1 fruit fly cellular context compared by ENCODE assay signal in the genomic region with DNA sequence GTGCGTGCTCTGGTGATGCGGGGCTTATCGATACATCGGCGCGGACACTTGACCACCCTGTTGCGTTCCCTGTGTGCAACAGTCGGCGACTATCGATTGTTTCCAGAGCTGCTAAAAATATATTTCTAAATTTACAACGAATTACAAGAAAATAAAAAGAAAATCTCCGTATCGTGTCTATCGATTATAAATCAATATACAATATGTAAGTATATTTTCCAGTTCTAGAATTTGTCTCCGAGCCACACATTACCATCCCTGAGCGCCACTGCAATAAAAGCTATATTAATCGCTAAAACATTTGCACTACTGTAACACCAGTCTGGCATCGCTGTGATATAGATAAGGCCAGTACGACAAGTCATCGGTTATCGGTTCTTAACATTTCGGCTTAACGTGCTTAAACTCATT.
A peak's percentile ranks its signal among the peaks of the same experiment; 100 is the strongest.
TF ChIP-seq lines count a peak whose summit lies in the region.

Gene Kat60, minus strand, starts transcription at position 13 of the 411 bp plus-strand sequence.
Gene Mms19, plus strand, starts transcription at position 347 of the 411 bp plus-strand sequence.

TF ChIP-seq in whole organism, embryonic, 481 proteins besides CTCF, POLR2A, EP300 and RAD21 (continued from another document and continues in another):
- TF ChIP-seq Asciz (GFP tag; optimal IDR thresholded peaks at IDR 0.05; lab: Kevin White, UChicago) (no peak), CG11247 (GFP tag; IDR thresholded peaks at IDR 0.05; lab: Robert Waterston, UW) (peak; percentile 72), gce (GFP tag; IDR thresholded peaks at IDR 0.05; lab: Robert Waterston, UW) (no peak; the same call in 2 of the 3 replicates), zen2 (GFP tag; IDR thresholded peaks at IDR 0.05; lab: Robert Waterston, UW; ENCODE audit: partially characterized antibody) (peak; percentile 75; the same call in 1 of the 3 replicates), cas (GFP tag; IDR thresholded peaks at IDR 0.05; lab: Robert Waterston, UW) (peak; percentile 66), CG6683 (GFP tag; optimal IDR thresholded peaks at IDR 0.05; lab: Kevin White, UChicago) (no peak), H15 (GFP tag; IDR thresholded peaks at IDR 0.05; lab: Robert Waterston, UW) (peak; percentile 55; the same call in 1 of the 3 replicates), CG10321 (GFP tag; IDR thresholded peaks at IDR 0.05; lab: Robert Waterston, UW) (no peak), CG5245 (GFP tag; optimal IDR thresholded peaks at IDR 0.05; lab: Kevin White, UChicago) (peak; percentile 13), CG6254 (GFP tag; optimal IDR thresholded peaks at IDR 0.05; lab: Kevin White, UChicago) (peak; percentile 83), CG1024 (GFP tag; IDR thresholded peaks at IDR 0.05; lab: Robert Waterston, UW) (0 out of 2 replicates have a peak, but pooled peaks have one; percentile 3), danr (GFP tag; IDR thresholded peaks at IDR 0.05; lab: Robert Waterston, UW) (peak; percentile 55; the same call in 1 of the 2 replicates), caup (GFP tag; optimal IDR thresholded peaks at IDR 0.05; lab: Kevin White, UChicago; ENCODE audit: severe bottlenecking) (no peak), sob (GFP tag; IDR thresholded peaks at IDR 0.05; lab: Robert Waterston, UW) (peak; percentile 81), CG17802 (tag; optimal IDR thresholded peaks at IDR 0.05; lab: Kevin White, UChicago) (peak; percentile 45), zfh2 (GFP tag; optimal IDR thresholded peaks at IDR 0.05; lab: Kevin White, UChicago) (peak; percentile 87), CG31441 (GFP tag; IDR thresholded peaks at IDR 0.05; lab: Robert Waterston, UW) (no peak), pho (GFP tag; optimal IDR thresholded peaks at IDR 0.05; lab: Kevin White, UChicago) (peak; percentile 81), tio (GFP tag; optimal IDR thresholded peaks at IDR 0.05; lab: Kevin White, UChicago) (peak; percentile 31), wek (GFP tag; optimal IDR thresholded peaks at IDR 0.05; lab: Kevin White, UChicago) (no peak), Oaz (GFP tag; IDR thresholded peaks at IDR 0.05; lab: Robert Waterston, UW) (no peak), Dip2 (GFP tag; IDR thresholded peaks at IDR 0.05; lab: Robert Waterston, UW) (no peak), ci (GFP tag; IDR thresholded peaks at IDR 0.05; lab: Robert Waterston, UW) (peak; percentile 59; the same call in 2 of the 3 replicates), D (optimal IDR thresholded peaks at IDR 0.05; lab: Kevin White, UChicago) (no peak), D (GFP tag; optimal IDR thresholded peaks at IDR 0.05; lab: Kevin White, UChicago) (no peak), CG17361 (GFP tag; IDR thresholded peaks at IDR 0.05; lab: Robert Waterston, UW) (no peak; the same call in 1 of the 3 replicates), pita (GFP tag; optimal IDR thresholded peaks at IDR 0.05; lab: Kevin White, UChicago) (no peak), Antp (GFP tag; optimal IDR thresholded peaks at IDR 0.05; lab: Kevin White, UChicago) (peak; percentile 47), croc (GFP tag; conservative IDR thresholded peaks at IDR 0.05; lab: Robert Waterston, UW) (peak; percentile 27; the same call in 2 of the 3 replicates), Six4 (GFP tag; optimal IDR thresholded peaks at IDR 0.05; lab: Kevin White, UChicago) (no peak), pfk (GFP tag; optimal IDR thresholded peaks at IDR 0.05; lab: Kevin White, UChicago) (no peak), Aef1 (GFP tag; IDR thresholded peaks at IDR 0.05; lab: Robert Waterston, UW) (peak; percentile 70), CG6813 (GFP tag; optimal IDR thresholded peaks at IDR 0.05; lab: Kevin White, UChicago) (no peak), kni (GFP tag; optimal IDR thresholded peaks at IDR 0.05; lab: Kevin White, UChicago) (peak; percentile 33), CG8478 (optimal IDR thresholded peaks at IDR 0.05; lab: Kevin White, UChicago) (no peak), CG4617 (GFP tag; optimal IDR thresholded peaks at IDR 0.05; lab: Kevin White, UChicago; ENCODE audit: borderline replicate concordance) (peak; percentile 28), stc (GFP tag; IDR thresholded peaks at IDR 0.05; lab: Robert Waterston, UW) (no peak), Spps (tag; optimal IDR thresholded peaks at IDR 0.05; lab: Kevin White, UChicago) (no peak), aop (GFP tag; IDR thresholded peaks at IDR 0.05; lab: Robert Waterston, UW) (no peak), Poxn (GFP tag; IDR thresholded peaks at IDR 0.05; lab: Robert Waterston, UW) (no peak; the same call in 1 of the 2 replicates), CG15479 (GFP tag; optimal IDR thresholded peaks at IDR 0.05; lab: Kevin White, UChicago) (peak; percentile 54), ham (GFP tag; IDR thresholded peaks at IDR 0.05; lab: Robert Waterston, UW) (no peak), tx (GFP tag; optimal IDR thresholded peaks at IDR 0.05; lab: Kevin White, UChicago) (peak; percentile 60), grau (tag; optimal IDR thresholded peaks at IDR 0.05; lab: Kevin White, UChicago) (no peak), CG15601 (tag; optimal IDR thresholded peaks at IDR 0.05; lab: Kevin White, UChicago) (no peak), ind (GFP tag; optimal IDR thresholded peaks at IDR 0.05; lab: Kevin White, UChicago) (peak; percentile 73), CG2129 (GFP tag; IDR thresholded peaks at IDR 0.05; lab: Robert Waterston, UW; ENCODE audit: partially characterized antibody) (peak; percentile 88), cwo (GFP tag; optimal IDR thresholded peaks at IDR 0.05; lab: Kevin White, UChicago) (no peak), trem (tag; optimal IDR thresholded peaks at IDR 0.05; lab: Kevin White, UChicago) (peak; percentile 85), bbx (GFP tag; IDR thresholded peaks at IDR 0.05; lab: Robert Waterston, UW; ENCODE audit: partially characterized antibody) (peak; percentile 89), CHES-1-like (GFP tag; optimal IDR thresholded peaks at IDR 0.05; lab: Kevin White, UChicago) (peak; percentile 64), CG7357 (GFP tag; IDR thresholded peaks at IDR 0.05; lab: Robert Waterston, UW) (peak; percentile 53; the same call in 1 of the 3 replicates), kay (GFP tag; optimal IDR thresholded peaks at IDR 0.05; lab: Kevin White, UChicago) (peak; percentile 58), CG11504 (tag; optimal IDR thresholded peaks at IDR 0.05; lab: Kevin White, UChicago) (no peak), CG10462 (GFP tag; optimal IDR thresholded peaks at IDR 0.05; lab: Kevin White, UChicago) (no peak), CG2120 (GFP tag; optimal IDR thresholded peaks at IDR 0.05; lab: Kevin White, UChicago) (peak; percentile 88), nmo (GFP tag; optimal IDR thresholded peaks at IDR 0.05; lab: Kevin White, UChicago) (peak; percentile 88), CG17568 (GFP tag; optimal IDR thresholded peaks at IDR 0.05; lab: Kevin White, UChicago) (no peak), CG2202 (tag; optimal IDR thresholded peaks at IDR 0.05; lab: Kevin White, UChicago) (no peak), MESR4 (GFP tag; optimal IDR thresholded peaks at IDR 0.05; lab: Kevin White, UChicago) (no peak), zen (tag; optimal IDR thresholded peaks at IDR 0.05; lab: Kevin White, UChicago) (peak; percentile 48), CG6854 (GFP tag; optimal IDR thresholded peaks at IDR 0.05; lab: Kevin White, UChicago) (no peak), Dp (GFP tag; optimal IDR thresholded peaks at IDR 0.05; lab: Kevin White, UChicago) (peak; percentile 47), mld (GFP tag; IDR thresholded peaks at IDR 0.05; lab: Robert Waterston, UW; ENCODE audit: partially characterized antibody) (peak; percentile 80), trh (GFP tag; optimal IDR thresholded peaks at IDR 0.05; lab: Kevin White, UChicago) (peak; percentile 65), CG8359 (GFP tag; optimal IDR thresholded peaks at IDR 0.05; lab: Kevin White, UChicago; ENCODE audit: borderline replicate concordance) (no peak), Gug (GFP tag; IDR thresholded peaks at IDR 0.05; lab: Robert Waterston, UW) (peak; percentile 84; the same call in 3 of the 4 replicates), NfI (GFP tag; optimal IDR thresholded peaks at IDR 0.05; lab: Kevin White, UChicago) (peak; percentile 40), dysf (GFP tag; IDR thresholded peaks at IDR 0.05; lab: Robert Waterston, UW) (peak; percentile 69; the same call in 2 of the 3 replicates), jigr1 (GFP tag; IDR thresholded peaks at IDR 0.05; lab: Robert Waterston, UW) (peak; percentile 82; the same call in 2 of the 3 replicates), Dfd (GFP tag; optimal IDR thresholded peaks at IDR 0.05; lab: Kevin White, UChicago) (no peak), CG7963 (GFP tag; IDR thresholded peaks at IDR 0.05; lab: Robert Waterston, UW; ENCODE audit: partially characterized antibody) (peak; percentile 92), CG9215 (GFP tag; IDR thresholded peaks at IDR 0.05; lab: Robert Waterston, UW) (peak; percentile 84), CG9609 (GFP tag; optimal IDR thresholded peaks at IDR 0.05; lab: Kevin White, UChicago) (peak; percentile 57), CG10959 (GFP tag; IDR thresholded peaks at IDR 0.05; lab: Robert Waterston, UW) (no peak), insv (GFP tag; optimal IDR thresholded peaks at IDR 0.05; lab: Kevin White, UChicago) (peak in 1 of 2 experiments; percentile 32), chn (GFP tag; optimal IDR thresholded peaks at IDR 0.05; lab: Kevin White, UChicago) (peak; percentile 84), cato (GFP tag; optimal IDR thresholded peaks at IDR 0.05; lab: Kevin White, UChicago; ENCODE audit: borderline replicate concordance) (peak; percentile 58), CG12391 (tag; optimal IDR thresholded peaks at IDR 0.05; lab: Kevin White, UChicago) (peak; percentile 80), YL-1 (GFP tag; optimal IDR thresholded peaks at IDR 0.05; lab: Kevin White, UChicago) (peak; percentile 77), Xbp1 (GFP tag; optimal IDR thresholded peaks at IDR 0.05; lab: Kevin White, UChicago) (peak; percentile 74), yki (optimal IDR thresholded peaks at IDR 0.05; lab: Kevin White, UChicago) (no peak), Awh (GFP tag; IDR thresholded peaks at IDR 0.05; lab: Robert Waterston, UW) (no peak), Camta (GFP tag; optimal IDR thresholded peaks at IDR 0.05; lab: Kevin White, UChicago) (peak; percentile 67), Scr (GFP tag; IDR thresholded peaks at IDR 0.05; lab: Robert Waterston, UW; ENCODE audit: partially characterized antibody) (peak; percentile 97), emc (GFP tag; optimal IDR thresholded peaks at IDR 0.05; lab: Kevin White, UChicago) (peak; percentile 45), E2f2 (GFP tag; IDR thresholded peaks at IDR 0.05; lab: Robert Waterston, UW) (0 out of 2 replicates have a peak, but pooled peaks have one; percentile 36), sim (GFP tag; IDR thresholded peaks at IDR 0.05; lab: Robert Waterston, UW) (no peak), CG4404 (GFP tag; IDR thresholded peaks at IDR 0.05; lab: Robert Waterston, UW) (peak; percentile 74), CG7786 (GFP tag; optimal IDR thresholded peaks at IDR 0.05; lab: Kevin White, UChicago) (peak; percentile 35), Hr39 (optimal IDR thresholded peaks at IDR 0.05; lab: Kevin White, UChicago) (no peak), Dip3 (GFP tag; optimal IDR thresholded peaks at IDR 0.05; lab: Kevin White, UChicago) (peak; percentile 64), CG6689 (GFP tag; IDR thresholded peaks at IDR 0.05; lab: Robert Waterston, UW) (peak; percentile 80), Abd-B (GFP tag; optimal IDR thresholded peaks at IDR 0.05; lab: Kevin White, UChicago) (peak; percentile 71), dmrt11E (tag; optimal IDR thresholded peaks at IDR 0.05; lab: Kevin White, UChicago) (peak; percentile 62), CG10979 (tag; optimal IDR thresholded peaks at IDR 0.05; lab: Kevin White, UChicago) (peak; percentile 36), amos (GFP tag; IDR thresholded peaks at IDR 0.05; lab: Robert Waterston, UW; ENCODE audit: partially characterized antibody) (peak; percentile 96), gsb-n (tag; optimal IDR thresholded peaks at IDR 0.05; lab: Kevin White, UChicago) (no peak), CG4282 (GFP tag; optimal IDR thresholded peaks at IDR 0.05; lab: Kevin White, UChicago) (peak; percentile 3), CG16815 (GFP tag; optimal IDR thresholded peaks at IDR 0.05; lab: Kevin White, UChicago) (peak; percentile 68), CG13287 (GFP tag; IDR thresholded peaks at IDR 0.05; lab: Robert Waterston, UW; ENCODE audit: partially characterized antibody) (peak; percentile 92), CG8765 (GFP tag; IDR thresholded peaks at IDR 0.05; lab: Robert Waterston, UW) (peak; percentile 52; the same call in 1 of the 2 replicates), CG13123 (GFP tag; optimal IDR thresholded peaks at IDR 0.05; lab: Kevin White, UChicago) (peak; percentile 29), Ets97D (GFP tag; optimal IDR thresholded peaks at IDR 0.05; lab: Kevin White, UChicago) (peak; percentile 81), sima (GFP tag; optimal IDR thresholded peaks at IDR 0.05; lab: Kevin White, UChicago) (no peak), chm (GFP tag; IDR thresholded peaks at IDR 0.05; lab: Robert Waterston, UW) (peak; percentile 32), CG15696 (tag; optimal IDR thresholded peaks at IDR 0.05; lab: Kevin White, UChicago) (peak; percentile 57), HLHmδ (GFP tag; optimal IDR thresholded peaks at IDR 0.05; lab: Kevin White, UChicago) (no peak), HLH3B (GFP tag; IDR thresholded peaks at IDR 0.05; lab: Robert Waterston, UW) (peak; percentile 39; the same call in 1 of the 2 replicates), CG10431 (GFP tag; optimal IDR thresholded peaks at IDR 0.05; lab: Kevin White, UChicago) (no peak), CG8924 (tag; optimal IDR thresholded peaks at IDR 0.05; lab: Kevin White, UChicago) (peak; percentile 66), Opbp (GFP tag; IDR thresholded peaks at IDR 0.05; lab: Robert Waterston, UW; ENCODE audit: partially characterized antibody) (peak; percentile 86), CG18619 (GFP tag; optimal IDR thresholded peaks at IDR 0.05; lab: Kevin White, UChicago) (no peak), CG12236 (GFP tag; optimal IDR thresholded peaks at IDR 0.05; lab: Kevin White, UChicago) (no peak), esg (GFP tag; conservative IDR thresholded peaks at IDR 0.05; lab: Robert Waterston, UW) (peak; percentile 70), Hsf (GFP tag; optimal IDR thresholded peaks at IDR 0.05; lab: Kevin White, UChicago) (peak; percentile 78), CG33557 (GFP tag; optimal IDR thresholded peaks at IDR 0.05; lab: Kevin White, UChicago) (no peak), seq (GFP tag; IDR thresholded peaks at IDR 0.05; lab: Robert Waterston, UW) (no peak; the same call in 1 of the 2 replicates), CG1529 (GFP tag; optimal IDR thresholded peaks at IDR 0.05; lab: Kevin White, UChicago) (no peak), CG15514 (GFP tag; optimal IDR thresholded peaks at IDR 0.05; lab: Kevin White, UChicago) (peak; percentile 76), z (GFP tag; IDR thresholded peaks at IDR 0.05; lab: Robert Waterston, UW) (no peak), CG18262 (tag; optimal IDR thresholded peaks at IDR 0.05; lab: Kevin White, UChicago) (no peak), Max (GFP tag; optimal IDR thresholded peaks at IDR 0.05; lab: Kevin White, UChicago) (peak; percentile 72)
